Worm (Caenorhabditis elegans) whole organism, L1 larva: ENCODE results near the gene Y15E3A.4.

Experiments
- alr-1 ChIP-seq: fragments of 200-800 bp; sonication (Bioruptor generic); optimal IDR thresholded peaks from 2 replicates; lab custom pipeline; 2018; ENCODE audit warnings: borderline replicate concordance, mild to moderate bottlenecking, missing genetic modification characterization, missing compliant biosample characterization
- ama-1 ChIP-seq: fragments of 150-350 bp; optimal IDR thresholded peaks from 2 replicates; lab custom pipeline; 2014
- elt-2 ChIP-seq: sonication (generic microtip); optimal IDR thresholded peaks from 2 replicates; lab custom pipeline; 2016; ENCODE audit warnings: missing genetic modification characterization, mild to moderate bottlenecking, inconsistent platforms, missing compliant biosample characterization, missing genetic modification reagents
- lin-13 ChIP-seq: fragments of 150-350 bp; optimal IDR thresholded peaks from 2 replicates; lab custom pipeline; 2014; ENCODE audit warnings: missing biosample characterization, missing genetic modification reagents, missing genetic modification characterization
- nhr-76 ChIP-seq: sonication (generic microtip); optimal IDR thresholded peaks from 2 replicates; lab custom pipeline; 2017; ENCODE audit warnings: missing biosample characterization, missing genetic modification characterization
- unc-86 ChIP-seq: sonication (generic microtip); optimal IDR thresholded peaks from 2 replicates; lab custom pipeline; 2016; ENCODE audit warnings: missing genetic modification characterization, missing compliant biosample characterization
- zag-1 ChIP-seq: fragments of 150-350 bp; optimal IDR thresholded peaks from 2 replicates; lab custom pipeline; 2014; ENCODE audit warnings: missing biosample characterization, missing genetic modification characterization

DNA sequence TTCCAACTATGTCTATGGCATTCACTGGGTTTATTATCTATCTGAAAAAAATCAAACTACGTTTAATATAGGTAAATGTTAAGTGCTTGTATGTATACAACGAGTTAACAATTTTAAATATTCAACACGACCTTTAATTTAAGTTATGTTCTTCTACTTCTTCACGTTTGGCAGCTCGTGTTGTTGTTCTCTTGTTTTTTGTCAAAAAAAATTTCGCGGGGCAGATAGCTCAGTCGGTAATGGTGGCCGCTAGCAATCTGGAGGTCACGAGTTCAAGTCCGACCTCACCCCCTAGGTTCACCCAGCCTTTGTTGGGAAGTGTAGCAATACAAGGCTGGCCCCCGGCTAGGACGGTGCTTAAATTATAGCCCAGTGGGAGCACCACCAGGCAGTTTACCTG is 22.1 kb downstream of the Y15E3A.4 start:
- TF ChIP-seq ama-1 (no peak), lin-13 (GFP tag; lab: Kevin White, UChicago) (no peak), nhr-76 (tag; lab: Kevin White, UChicago) (no peak), alr-1 (tag; lab: Kevin White, UChicago) (no peak), elt-2 (tag; lab: Kevin White, UChicago) (no peak), zag-1 (tag; lab: Kevin White, UChicago) (no peak), unc-86 (tag; lab: Kevin White, UChicago) (no peak)
